Fruit fly (Drosophila melanogaster): Measurements from ENCODE around the gene CG18477.
A peak's percentile ranks its signal among the peaks of the same experiment; 100 is the strongest.

Gene CG18477

dm6 chr2L:15629596-15630168 lies 31.2 kb upstream of the CG18477 start, which contains the start of gene CG18480 (continued):
- TF ChIP-seq al (GFP tag; IDR thresholded peaks at IDR 0.05) (peak; percentile 44; the same call in 1 of the 2 replicates), Sox100B (GFP tag; optimal IDR thresholded peaks at IDR 0.05) (no peak), pfk (GFP tag; optimal IDR thresholded peaks at IDR 0.05) (no peak), crc (GFP tag; optimal IDR thresholded peaks at IDR 0.05) (peak; percentile 17), CG15011 (GFP tag; optimal IDR thresholded peaks at IDR 0.05) (no peak), CG30403 (GFP tag; optimal IDR thresholded peaks at IDR 0.05) (no peak), CG8290 (GFP tag; optimal IDR thresholded peaks at IDR 0.05) (no peak), CG8290 (tag; optimal IDR thresholded peaks at IDR 0.05) (peak in 1 of 2 experiments; percentile 78), CG10147 (GFP tag; optimal IDR thresholded peaks at IDR 0.05) (no peak), ind (GFP tag; optimal IDR thresholded peaks at IDR 0.05) (peak; percentile 64), gfzf (GFP tag; optimal IDR thresholded peaks at IDR 0.05) (no peak), pzg (GFP tag; optimal IDR thresholded peaks at IDR 0.05) (no peak), CG12659 (GFP tag; optimal IDR thresholded peaks at IDR 0.05) (peak; percentile 37), CG9932 (GFP tag; IDR thresholded peaks at IDR 0.05) (peak; percentile 65), sens-2 (GFP tag; IDR thresholded peaks at IDR 0.05) (no peak), shn (GFP tag; optimal IDR thresholded peaks at IDR 0.05) (peak; percentile 41), CG13123 (GFP tag; optimal IDR thresholded peaks at IDR 0.05) (no peak), Usf (GFP tag; optimal IDR thresholded peaks at IDR 0.05) (no peak), tgo (GFP tag; IDR thresholded peaks at IDR 0.05) (peak; percentile 20; the same call in 1 of the 3 replicates), dmrt99B (tag; optimal IDR thresholded peaks at IDR 0.05) (peak; percentile 42), unpg (GFP tag; optimal IDR thresholded peaks at IDR 0.05) (no peak), CG7357 (GFP tag; IDR thresholded peaks at IDR 0.05) (no peak), zen2 (GFP tag; IDR thresholded peaks at IDR 0.05; ENCODE audit: partially characterized antibody) (no peak), Mrtf (GFP tag; IDR thresholded peaks at IDR 0.05) (no peak), Elba2 (GFP tag; optimal IDR thresholded peaks at IDR 0.05) (no peak), NK7.1 (GFP tag; optimal IDR thresholded peaks at IDR 0.05) (no peak), CG15269 (tag; optimal IDR thresholded peaks at IDR 0.05) (peak; percentile 64), Ptx1 (GFP tag; IDR thresholded peaks at IDR 0.05) (peak; percentile 43; the same call in 1 of the 2 replicates), wdn (GFP tag; IDR thresholded peaks at IDR 0.05) (0 out of 2 replicates have a peak, but pooled peaks have one; percentile 15), D (optimal IDR thresholded peaks at IDR 0.05) (no peak), D (GFP tag; optimal IDR thresholded peaks at IDR 0.05) (no peak), CG3065 (GFP tag; optimal IDR thresholded peaks at IDR 0.05) (no peak), CTCF (GFP tag; optimal IDR thresholded peaks at IDR 0.05) (no peak), Atf-2 (GFP tag; optimal IDR thresholded peaks at IDR 0.05) (peak; percentile 20), ems (GFP tag; optimal IDR thresholded peaks at IDR 0.05) (no peak), HLH4C (GFP tag; IDR thresholded peaks at IDR 0.05; ENCODE audit: partially characterized antibody) (no peak), eyg (GFP tag; optimal IDR thresholded peaks at IDR 0.05) (no peak), CG11504 (tag; optimal IDR thresholded peaks at IDR 0.05) (peak; percentile 44), tin (GFP tag; optimal IDR thresholded peaks at IDR 0.05) (peak; percentile 28), CG14667 (GFP tag; IDR thresholded peaks at IDR 0.05) (0 out of 2 replicates have a peak, but pooled peaks have one; percentile 12), CG9215 (GFP tag; IDR thresholded peaks at IDR 0.05) (peak; percentile 37; the same call in 1 of the 2 replicates), crp (GFP tag; optimal IDR thresholded peaks at IDR 0.05) (peak in 1 of 2 experiments; percentile 25), Hr39 (optimal IDR thresholded peaks at IDR 0.05) (no peak), Hey (tag; optimal IDR thresholded peaks at IDR 0.05) (no peak), Hsf (GFP tag; optimal IDR thresholded peaks at IDR 0.05) (peak; percentile 15), knrl (GFP tag; IDR thresholded peaks at IDR 0.05; ENCODE audit: partially characterized antibody) (no peak), dpn (GFP tag; optimal IDR thresholded peaks at IDR 0.05) (peak in 1 of 2 experiments; percentile 43), Vsx1 (GFP tag; optimal IDR thresholded peaks at IDR 0.05) (no peak), onecut (GFP tag; IDR thresholded peaks at IDR 0.05) (peak; percentile 46; the same call in 1 of the 2 replicates), CG11560 (tag; IDR thresholded peaks at IDR 0.05) (no peak), lab (GFP tag; optimal IDR thresholded peaks at IDR 0.05) (peak; percentile 82), sqz (GFP tag; optimal IDR thresholded peaks at IDR 0.05) (peak; percentile 87)

Data from whole organism, embryonic.